Worm (Caenorhabditis elegans): ENCODE measurements around the gene F35E8.7.

DNA sequence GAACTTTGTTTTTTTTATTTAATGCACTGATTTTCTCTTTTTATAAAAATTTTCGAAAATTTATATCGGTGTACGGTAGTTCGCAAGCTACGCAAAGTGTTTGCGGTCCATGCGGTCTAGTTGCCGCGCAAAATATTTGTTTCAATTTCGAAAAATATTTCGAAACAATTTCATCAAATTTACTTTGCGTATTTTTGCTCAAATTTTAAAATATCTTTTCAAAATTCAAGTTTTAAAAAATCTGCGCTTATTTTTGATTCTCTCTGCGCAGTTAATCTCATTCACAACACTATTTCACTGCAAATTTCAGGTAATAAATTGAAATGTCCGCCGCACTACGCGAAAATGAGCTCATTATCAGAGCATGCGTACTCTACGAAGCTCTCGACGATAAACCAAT is 46.4 kb upstream of the F35E8.7 start, which contains the start of gene fbxa-197:
- TF ChIP-seq ama-1 (optimal IDR thresholded peaks at IDR 0.05), result no peak
- no peak for TF ChIP-seq zfp-3 (GFP tag; conservative IDR thresholded peaks at IDR 0.05)
- no peak for TF ChIP-seq arid-1 (GFP tag; conservative IDR thresholded peaks at IDR 0.05)
- TF ChIP-seq egl-43 (GFP tag; IDR thresholded peaks at IDR 0.05), result no peak
- no peak for TF ChIP-seq mdl-1 (tag; optimal IDR thresholded peaks at IDR 0.05)
- TF ChIP-seq daf-19 (GFP tag; conservative IDR thresholded peaks at IDR 0.05), result no peak
- no peak for TF ChIP-seq nhr-11 (tag; optimal IDR thresholded peaks at IDR 0.05)
- TF ChIP-seq tag-97 (GFP tag; IDR thresholded peaks at IDR 0.05), result no peak
- TF ChIP-seq pha-4 (GFP tag; IDR thresholded peaks at IDR 0.05), result no peak
- no peak for TF ChIP-seq pha-4 (tag; optimal IDR thresholded peaks at IDR 0.05)
